Worm (Caenorhabditis elegans) whole organism, mixed stage, embryonic: ENCODE results near the gene Y22D7AL.15.

Experiments
- ceh-83 ChIP-seq: fragments of 200-800 bp; sonication (Bioruptor generic); optimal IDR thresholded peaks from 2 replicates; lab custom pipeline; 2018; ENCODE audit warnings: mild to moderate bottlenecking, missing genetic modification characterization, missing compliant biosample characterization
- cnd-1 ChIP-seq: fragments of 200-800 bp; sonication (Bioruptor generic); optimal IDR thresholded peaks from 2 replicates; lab custom pipeline; 2018; ENCODE audit warnings: mild to moderate bottlenecking, missing genetic modification characterization, missing compliant biosample characterization
- drap-1 ChIP-seq: fragments of 200-800 bp; sonication (Bioruptor generic); optimal IDR thresholded peaks from 3 replicates; lab custom pipeline; 2018; ENCODE audit warnings: mild to moderate bottlenecking, missing genetic modification characterization, missing compliant biosample characterization
- elt-1 ChIP-seq: sonication (generic microtip); optimal IDR thresholded peaks from 2 replicates; lab custom pipeline; 2017; ENCODE audit warnings: missing genetic modification characterization, mild to moderate bottlenecking, missing compliant biosample characterization, antibody characterized with exemption, moderate library complexity, borderline replicate concordance; ENCODE audit not compliant: insufficient read depth
- elt-3 ChIP-seq: fragments of 150-350 bp; optimal IDR thresholded peaks from 2 replicates; lab custom pipeline; 2014; ENCODE audit warnings: missing biosample characterization, missing genetic modification characterization
- lin-13 ChIP-seq: fragments of 150-350 bp; optimal IDR thresholded peaks from 2 replicates; lab custom pipeline; 2014; ENCODE audit warnings: missing biosample characterization, missing genetic modification characterization
- mep-1 ChIP-seq: fragments of 150-350 bp; optimal IDR thresholded peaks from 2 replicates; lab custom pipeline; 2017; ENCODE audit warnings: missing biosample characterization, missing genetic modification reagents, missing genetic modification characterization, inconsistent platforms
- nhr-237 ChIP-seq: fragments of 150-350 bp; optimal IDR thresholded peaks from 2 replicates; lab custom pipeline; 2014; ENCODE audit warnings: missing biosample characterization, missing genetic modification characterization
- nhr-28 ChIP-seq: fragments of 150-350 bp; optimal IDR thresholded peaks from 2 replicates; lab custom pipeline; 2014; ENCODE audit warnings: missing biosample characterization, missing genetic modification characterization
- nhr-76 ChIP-seq: sonication (generic microtip); optimal IDR thresholded peaks from 2 replicates; lab custom pipeline; 2017; ENCODE audit warnings: missing biosample characterization, missing genetic modification characterization
- pha-4 ChIP-seq: fragments of 150-350 bp; optimal IDR thresholded peaks from 2 replicates; lab custom pipeline; 2018; ENCODE audit warnings: missing biosample characterization, missing genetic modification reagents, missing genetic modification characterization
- unc-39 ChIP-seq: fragments of 150-350 bp; optimal IDR thresholded peaks from 2 replicates; lab custom pipeline; 2014; ENCODE audit warnings: missing biosample characterization, missing genetic modification characterization
- unc-62 ChIP-seq: fragments of 150-350 bp; optimal IDR thresholded peaks from 2 replicates; lab custom pipeline; 2014; ENCODE audit warnings: missing biosample characterization, missing genetic modification reagents, missing genetic modification characterization
- ztf-11 ChIP-seq: fragments of 150-350 bp; optimal IDR thresholded peaks from 2 replicates; lab custom pipeline; 2014; ENCODE audit warnings: missing biosample characterization, missing genetic modification characterization

DNA sequence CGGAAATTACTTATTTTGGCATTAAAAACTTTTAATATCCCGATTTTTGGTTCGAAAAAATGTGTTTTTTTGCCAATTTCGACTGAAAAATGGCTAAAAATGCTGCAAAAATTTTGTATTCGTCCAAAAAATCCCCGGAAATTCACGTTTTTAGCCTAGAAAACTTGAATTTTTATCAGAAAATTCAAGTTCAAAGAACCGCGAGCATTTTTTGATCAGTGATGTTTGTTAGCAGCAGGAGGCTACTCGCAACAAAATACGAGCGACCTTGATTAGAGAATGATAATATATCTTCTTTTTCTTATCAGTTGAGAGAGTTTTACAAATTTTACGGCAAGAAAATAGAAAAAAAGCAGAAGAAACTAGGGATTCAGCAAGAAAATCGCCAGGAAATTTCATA is 37.3 kb downstream of the Y22D7AL.15 start:
- TF ChIP-seq lin-13 = no peak
- no peak for TF ChIP-seq mep-1 (tag; lab: Kevin White, UChicago)
- no peak for TF ChIP-seq pha-4 (tag; lab: Kevin White, UChicago)
- TF ChIP-seq cnd-1 = no peak
- no peak for TF ChIP-seq nhr-237 (tag; lab: Kevin White, UChicago)
- no peak for TF ChIP-seq unc-62 (GFP tag; lab: Kevin White, UChicago)
- no peak for TF ChIP-seq ceh-83
- TF ChIP-seq elt-1 (tag; lab: Kevin White, UChicago) = no peak
- no peak for TF ChIP-seq elt-3 (tag; lab: Kevin White, UChicago)
- TF ChIP-seq drap-1 (GFP tag; lab: Kevin White, UChicago) = no peak
- no peak for TF ChIP-seq nhr-76 (tag; lab: Kevin White, UChicago)
- no peak for TF ChIP-seq unc-39 (tag; lab: Kevin White, UChicago)
- TF ChIP-seq nhr-28 (tag; lab: Kevin White, UChicago) = no peak
- no peak for TF ChIP-seq ztf-11 (tag; lab: Kevin White, UChicago)
